Worm (Caenorhabditis elegans) whole organism, L1 larva: ENCODE results near the gene spp-10.

ENCODE experiments used
- C16A3.4 ChIP-seq: fragments of 150-350 bp; optimal IDR thresholded peaks from 2 replicates; lab custom pipeline; 2014; ENCODE audit warnings: missing biosample characterization, missing genetic modification characterization
- F16B12.6 ChIP-seq: fragments of 150-350 bp; optimal IDR thresholded peaks from 2 replicates; lab custom pipeline; 2014; ENCODE audit warnings: missing biosample characterization, missing genetic modification characterization
- Y116A8C.19 ChIP-seq: sonication (generic microtip); optimal IDR thresholded peaks from 2 replicates; lab custom pipeline; 2016; ENCODE audit warnings: missing compliant biosample characterization, missing genetic modification characterization, borderline replicate concordance
- aha-1 ChIP-seq: fragments of 150-350 bp; optimal IDR thresholded peaks from 2 replicates; lab custom pipeline; 2014; ENCODE audit warnings: missing biosample characterization, missing genetic modification characterization
- blmp-1 ChIP-seq: fragments of 150-350 bp; optimal IDR thresholded peaks from 2 replicates; lab custom pipeline; 2014; ENCODE audit warnings: missing biosample characterization, missing genetic modification characterization
- ceh-88 ChIP-seq: fragments of 200-800 bp; sonication (Bioruptor generic); IDR thresholded peaks from 2 replicates; pipeline ENCODE4 v1.3.6; 2022; ENCODE audit warnings: missing genetic modification characterization, missing compliant biosample characterization
- ces-1 ChIP-seq: fragments of 150-350 bp; optimal IDR thresholded peaks from 2 replicates; lab custom pipeline; 2014; ENCODE audit warnings: missing biosample characterization, missing genetic modification reagents, missing genetic modification characterization
- dpl-1 ChIP-seq, 3 experiments: fragments of 150-350 bp in 2 of 3; sonication (generic microtip) in 1 of 3; optimal IDR thresholded peaks; 2 replicates each; lab custom pipeline; 2014 to 2017; ENCODE audit warnings: missing biosample characterization in 3 of 3, missing genetic modification characterization in 3 of 3, missing genetic modification reagents in 3 of 3
- dsc-1 ChIP-seq: sonication (generic microtip); optimal IDR thresholded peaks from 2 replicates; lab custom pipeline; 2016; ENCODE audit warnings: mild to moderate bottlenecking, missing genetic modification characterization, missing compliant biosample characterization
- efl-1 ChIP-seq, 4 experiments: fragments of 150-350 bp; optimal IDR thresholded peaks in 3 of 4; peaks in 1 of 4; 1 replicate in 1 of 4; 2 replicates in 3 of 4; lab custom pipeline; 2014; ENCODE audit warnings: missing biosample characterization in 2 of 4, missing genetic modification characterization in 2 of 4, missing genetic modification reagents in 2 of 4
- egl-27 ChIP-seq, 2 experiments: fragments of 150-350 bp in 1 of 2; sonication (generic microtip); optimal IDR thresholded peaks; 3 replicates each; lab custom pipeline; 2017 to 2018; ENCODE audit warnings: missing biosample characterization in 2 of 2, missing genetic modification characterization in 2 of 2, missing genetic modification reagents in 2 of 2
- elt-2 ChIP-seq: sonication (generic microtip); optimal IDR thresholded peaks from 2 replicates; lab custom pipeline; 2016; ENCODE audit warnings: missing genetic modification characterization, mild to moderate bottlenecking, inconsistent platforms, missing compliant biosample characterization, missing genetic modification reagents
- elt-3 ChIP-seq, 6 experiments: fragments of 150-350 bp in 1 of 6; sonication (generic microtip); optimal IDR thresholded peaks; 2 replicates each; lab custom pipeline; 2017 to 2018; ENCODE audit warnings: missing biosample characterization in 6 of 6, missing genetic modification characterization in 6 of 6, inconsistent platforms in 1 of 6
- ets-5 ChIP-seq: fragments of 200-800 bp; sonication (Bioruptor generic); IDR thresholded peaks from 2 replicates; pipeline ENCODE4 v1.3.6; 2022; ENCODE audit warnings: missing genetic modification characterization, missing compliant biosample characterization
- fkh-10 ChIP-seq: sonication (generic microtip); optimal IDR thresholded peaks from 2 replicates; lab custom pipeline; 2017; ENCODE audit warnings: missing biosample characterization, missing genetic modification reagents, missing genetic modification characterization
- fkh-4 ChIP-seq: sonication (generic microtip); optimal IDR thresholded peaks from 2 replicates; lab custom pipeline; 2016; ENCODE audit warnings: missing compliant biosample characterization, missing genetic modification characterization, borderline replicate concordance
- fkh-8 ChIP-seq: sonication (generic microtip); optimal IDR thresholded peaks from 2 replicates; lab custom pipeline; 2016; ENCODE audit warnings: mild to moderate bottlenecking, missing genetic modification characterization, missing compliant biosample characterization
- hlh-17 ChIP-seq: fragments of 200-800 bp; sonication (Bioruptor generic); optimal IDR thresholded peaks from 2 replicates; lab custom pipeline; 2018; ENCODE audit warnings: missing genetic modification characterization, mild to moderate bottlenecking, missing compliant biosample characterization, moderate library complexity, borderline replicate concordance
- hlh-4 ChIP-seq: sonication (generic microtip); optimal IDR thresholded peaks from 2 replicates; lab custom pipeline; 2016; ENCODE audit warnings: mild to moderate bottlenecking, missing genetic modification characterization, missing compliant biosample characterization
- hpl-2 ChIP-seq: fragments of 150-350 bp; optimal IDR thresholded peaks from 2 replicates; lab custom pipeline; 2014; ENCODE audit warnings: missing biosample characterization, missing genetic modification reagents, missing genetic modification characterization
- irx-1 ChIP-seq: sonication (generic microtip); optimal IDR thresholded peaks from 2 replicates; lab custom pipeline; 2016; ENCODE audit warnings: missing genetic modification characterization, missing compliant biosample characterization
- isw-1 ChIP-seq: fragments of 200-800 bp; sonication (Bioruptor generic); IDR thresholded peaks from 2 replicates; pipeline ENCODE4 v1.3.6; 2022; ENCODE audit warnings: missing genetic modification characterization, missing compliant biosample characterization
- jun-1 ChIP-seq: fragments of 150-350 bp; optimal IDR thresholded peaks from 2 replicates; lab custom pipeline; 2014; ENCODE audit warnings: missing biosample characterization, missing genetic modification reagents, missing genetic modification characterization
- lin-14 ChIP-seq: fragments of 200-800 bp; sonication (Bioruptor generic); optimal IDR thresholded peaks from 2 replicates; lab custom pipeline; 2018; ENCODE audit warnings: mild to moderate bottlenecking, missing genetic modification characterization, moderate library complexity, missing compliant biosample characterization
- lin-39 ChIP-seq: fragments of 150-350 bp; optimal IDR thresholded peaks from 2 replicates; lab custom pipeline; 2014; ENCODE audit warnings: missing biosample characterization, missing genetic modification reagents, missing genetic modification characterization
- mef-2 ChIP-seq: fragments of 150-350 bp; optimal IDR thresholded peaks from 2 replicates; lab custom pipeline; 2014; ENCODE audit warnings: missing biosample characterization, missing genetic modification characterization
- mep-1 ChIP-seq: fragments of 150-350 bp; optimal IDR thresholded peaks from 2 replicates; lab custom pipeline; 2014; ENCODE audit warnings: missing biosample characterization, missing genetic modification characterization
- nhr-19 ChIP-seq: fragments of 200-800 bp; sonication (Bioruptor generic); conservative IDR thresholded peaks from 2 replicates; pipeline ENCODE4 v1.3.6; 2022; ENCODE audit warnings: missing genetic modification characterization, missing compliant biosample characterization
- nhr-20 ChIP-seq: sonication (generic microtip); optimal IDR thresholded peaks from 2 replicates; lab custom pipeline; 2016; ENCODE audit warnings: mild to moderate bottlenecking, missing genetic modification characterization, missing compliant biosample characterization
- nhr-237 ChIP-seq: fragments of 150-350 bp; optimal IDR thresholded peaks from 2 replicates; lab custom pipeline; 2014; ENCODE audit warnings: missing biosample characterization, missing genetic modification characterization
- nhr-47 ChIP-seq: sonication (generic microtip); optimal IDR thresholded peaks from 2 replicates; lab custom pipeline; 2016; ENCODE audit warnings: mild to moderate bottlenecking, missing genetic modification characterization, moderate library complexity, missing compliant biosample characterization
- nhr-71 ChIP-seq: sonication (generic microtip); optimal IDR thresholded peaks from 2 replicates; lab custom pipeline; 2016; ENCODE audit warnings: mild to moderate bottlenecking, missing genetic modification characterization, moderate library complexity, missing compliant biosample characterization
- nhr-76 ChIP-seq: sonication (generic microtip); optimal IDR thresholded peaks from 2 replicates; lab custom pipeline; 2017; ENCODE audit warnings: missing biosample characterization, missing genetic modification characterization
- nhr-77 ChIP-seq: fragments of 150-350 bp; optimal IDR thresholded peaks from 2 replicates; lab custom pipeline; 2014; ENCODE audit warnings: missing biosample characterization, missing genetic modification characterization
- nhr-84 ChIP-seq: sonication (generic microtip); optimal IDR thresholded peaks from 2 replicates; lab custom pipeline; 2017; ENCODE audit warnings: missing biosample characterization, missing genetic modification characterization
- nhr-90 ChIP-seq: sonication (generic microtip); optimal IDR thresholded peaks from 2 replicates; lab custom pipeline; 2016; ENCODE audit warnings: mild to moderate bottlenecking, missing genetic modification characterization, missing compliant biosample characterization; ENCODE audit not compliant: poor library complexity
- pax-3 ChIP-seq: fragments of 200-800 bp; sonication (Bioruptor generic); optimal IDR thresholded peaks from 2 replicates; lab custom pipeline; 2018; ENCODE audit warnings: mild to moderate bottlenecking, missing genetic modification characterization, moderate library complexity, missing compliant biosample characterization
- pqm-1 ChIP-seq: sonication (generic microtip); optimal IDR thresholded peaks from 3 replicates; lab custom pipeline; 2017; ENCODE audit warnings: missing biosample characterization, missing genetic modification characterization
- rnt-1 ChIP-seq: sonication (generic microtip); optimal IDR thresholded peaks from 2 replicates; lab custom pipeline; 2016; ENCODE audit warnings: mild to moderate bottlenecking, missing genetic modification characterization, moderate library complexity, missing compliant biosample characterization
- skn-1 ChIP-seq: fragments of 150-350 bp; optimal IDR thresholded peaks from 2 replicates; lab custom pipeline; 2014; ENCODE audit warnings: missing biosample characterization, missing genetic modification characterization
- sox-4 ChIP-seq: sonication (generic microtip); optimal IDR thresholded peaks from 2 replicates; lab custom pipeline; 2016; ENCODE audit warnings: missing genetic modification characterization, missing compliant biosample characterization
- sup-37 ChIP-seq: fragments of 200-800 bp; sonication (Bioruptor generic); optimal IDR thresholded peaks from 2 replicates; lab custom pipeline; 2018; ENCODE audit warnings: mild to moderate bottlenecking, missing genetic modification characterization, missing compliant biosample characterization
- tbx-2 ChIP-seq: sonication (generic microtip); optimal IDR thresholded peaks from 2 replicates; lab custom pipeline; 2016; ENCODE audit warnings: missing genetic modification characterization, missing compliant biosample characterization
- tlp-1 ChIP-seq: fragments of 150-350 bp; optimal IDR thresholded peaks from 2 replicates; lab custom pipeline; 2014; ENCODE audit warnings: missing biosample characterization, missing genetic modification characterization
- unc-86 ChIP-seq: sonication (generic microtip); optimal IDR thresholded peaks from 2 replicates; lab custom pipeline; 2016; ENCODE audit warnings: missing genetic modification characterization, missing compliant biosample characterization
- unc-98 ChIP-seq: fragments of 200-800 bp; sonication (Bioruptor generic); IDR thresholded peaks from 2 replicates; pipeline ENCODE4 v1.3.6; 2022; ENCODE audit warnings: missing genetic modification characterization, missing compliant biosample characterization
- vab-15 ChIP-seq: sonication (generic microtip); optimal IDR thresholded peaks from 2 replicates; lab custom pipeline; 2017; ENCODE audit warnings: missing genotype, mild to moderate bottlenecking, missing genetic modification characterization, missing compliant biosample characterization
- xbp-1 ChIP-seq: sonication (generic microtip); optimal IDR thresholded peaks from 2 replicates; lab custom pipeline; 2016; ENCODE audit warnings: missing genetic modification characterization, missing compliant biosample characterization
- zag-1 ChIP-seq: fragments of 150-350 bp; optimal IDR thresholded peaks from 2 replicates; lab custom pipeline; 2014; ENCODE audit warnings: missing biosample characterization, missing genetic modification characterization
- ztf-4 ChIP-seq: fragments of 150-350 bp; optimal IDR thresholded peaks from 2 replicates; lab custom pipeline; 2014; ENCODE audit warnings: missing biosample characterization, missing genetic modification characterization

spp-10 gene

ce11 chrIV:8475030-8475679 is 1.8 kb upstream of the spp-10 start (continued):
- TF ChIP-seq mef-2 (no peak), lin-14 (GFP tag; lab: Kevin White, UChicago) (peak; percentile 39), nhr-90 (tag; lab: Kevin White, UChicago) (no peak), lin-39 (tag; lab: Kevin White, UChicago) (no peak), pax-3 (tag; lab: Kevin White, UChicago) (no peak), ets-5 (GFP tag; lab: Robert Waterston, UW) (no peak), mep-1 (tag; lab: Kevin White, UChicago) (no peak), nhr-47 (tag; lab: Kevin White, UChicago) (no peak), efl-1 (optimal IDR thresholded peaks at IDR 0.05; lab: Kevin White, UChicago) (no peak), efl-1 (GFP tag; optimal IDR thresholded peaks at IDR 0.05 in 1 of 2; lab: Kevin White, UChicago) (peak in 1 of 2 experiments; percentile 51), unc-86 (tag; lab: Kevin White, UChicago) (no peak), rnt-1 (peak; percentile 9), dpl-1 (GFP tag; optimal IDR thresholded peaks at IDR 0.05; lab: Kevin White, UChicago) (no peak), egl-27 (tag; optimal IDR thresholded peaks at IDR 0.05; lab: Kevin White, UChicago) (no peak), irx-1 (tag; lab: Kevin White, UChicago) (no peak), isw-1 (GFP tag; lab: Robert Waterston, UW) (no peak), jun-1 (tag; lab: Kevin White, UChicago) (no peak), hpl-2 (GFP tag; lab: Kevin White, UChicago) (no peak), fkh-8 (no peak), blmp-1 (tag; lab: Kevin White, UChicago) (peak; percentile 62), nhr-71 (tag; lab: Kevin White, UChicago) (peak; percentile 15), hlh-17 (GFP tag; lab: Kevin White, UChicago) (no peak), nhr-237 (tag; lab: Kevin White, UChicago) (no peak), elt-3 (tag; optimal IDR thresholded peaks at IDR 0.05; lab: Kevin White, UChicago) (peak in 2 of 6 experiments; percentile 15 to 33), tlp-1 (tag; lab: Kevin White, UChicago) (no peak), tbx-2 (no peak), dsc-1 (tag; lab: Kevin White, UChicago) (no peak), vab-15 (tag; lab: Kevin White, UChicago) (no peak), nhr-20 (no peak), ces-1 (no peak), Y116A8C.19 (no peak), nhr-84 (no peak), nhr-19 (GFP tag; lab: Robert Waterston, UW) (no peak), xbp-1 (tag; lab: Kevin White, UChicago) (no peak), hlh-4 (no peak), fkh-10 (GFP tag; lab: Kevin White, UChicago) (no peak), C16A3.4 (tag; lab: Kevin White, UChicago) (no peak), nhr-77 (tag; lab: Kevin White, UChicago) (no peak), fkh-4 (tag; lab: Kevin White, UChicago) (no peak), nhr-76 (tag; lab: Kevin White, UChicago) (no peak)

ce11 chrIV:8476166-8476565 is 814 bp upstream of the spp-10 start:
- TF ChIP-seq lin-39 (tag; lab: Kevin White, UChicago), result peak; percentile 26
- no peak for TF ChIP-seq sup-37 (GFP tag; lab: Kevin White, UChicago)
- peak; percentile 60 for TF ChIP-seq nhr-19 (GFP tag; lab: Robert Waterston, UW)
- no peak for TF ChIP-seq dpl-1 (GFP tag; optimal IDR thresholded peaks at IDR 0.05; lab: Kevin White, UChicago)
- no peak for TF ChIP-seq skn-1
- TF ChIP-seq ets-5 (GFP tag; lab: Robert Waterston, UW), result no peak
- no peak for TF ChIP-seq hlh-17 (GFP tag; lab: Kevin White, UChicago)
- TF ChIP-seq pqm-1 (tag; lab: Kevin White, UChicago), result no peak
- no peak for TF ChIP-seq aha-1 (tag; lab: Kevin White, UChicago)
- no peak for TF ChIP-seq isw-1 (GFP tag; lab: Robert Waterston, UW)
- peak; percentile 78 for TF ChIP-seq lin-14 (GFP tag; lab: Kevin White, UChicago)
- TF ChIP-seq ztf-4 (tag; lab: Kevin White, UChicago), result peak; percentile 61
- no peak for TF ChIP-seq sox-4 (tag; lab: Kevin White, UChicago)
- TF ChIP-seq efl-1 (optimal IDR thresholded peaks at IDR 0.05; lab: Kevin White, UChicago), result peak in 1 of 2 experiments; percentile 20
- TF ChIP-seq efl-1 (GFP tag; optimal IDR thresholded peaks at IDR 0.05 in 1 of 2; lab: Kevin White, UChicago), result peak in 1 of 2 experiments; percentile 86
- TF ChIP-seq elt-3 (tag; optimal IDR thresholded peaks at IDR 0.05; lab: Kevin White, UChicago), result no peak
- TF ChIP-seq zag-1 (tag; lab: Kevin White, UChicago), result no peak
- no peak for TF ChIP-seq C16A3.4 (tag; lab: Kevin White, UChicago)
- TF ChIP-seq ceh-88 (GFP tag; lab: Robert Waterston, UW), result no peak
- no peak for TF ChIP-seq unc-98
- no peak for TF ChIP-seq F16B12.6 (tag; lab: Kevin White, UChicago)
- no peak for TF ChIP-seq blmp-1 (tag; lab: Kevin White, UChicago)
- TF ChIP-seq jun-1 (tag; lab: Kevin White, UChicago), result no peak
- TF ChIP-seq elt-2 (tag; lab: Kevin White, UChicago), result no peak
